Worm (Caenorhabditis elegans): ENCODE data around the gene glt-3.

DNA sequence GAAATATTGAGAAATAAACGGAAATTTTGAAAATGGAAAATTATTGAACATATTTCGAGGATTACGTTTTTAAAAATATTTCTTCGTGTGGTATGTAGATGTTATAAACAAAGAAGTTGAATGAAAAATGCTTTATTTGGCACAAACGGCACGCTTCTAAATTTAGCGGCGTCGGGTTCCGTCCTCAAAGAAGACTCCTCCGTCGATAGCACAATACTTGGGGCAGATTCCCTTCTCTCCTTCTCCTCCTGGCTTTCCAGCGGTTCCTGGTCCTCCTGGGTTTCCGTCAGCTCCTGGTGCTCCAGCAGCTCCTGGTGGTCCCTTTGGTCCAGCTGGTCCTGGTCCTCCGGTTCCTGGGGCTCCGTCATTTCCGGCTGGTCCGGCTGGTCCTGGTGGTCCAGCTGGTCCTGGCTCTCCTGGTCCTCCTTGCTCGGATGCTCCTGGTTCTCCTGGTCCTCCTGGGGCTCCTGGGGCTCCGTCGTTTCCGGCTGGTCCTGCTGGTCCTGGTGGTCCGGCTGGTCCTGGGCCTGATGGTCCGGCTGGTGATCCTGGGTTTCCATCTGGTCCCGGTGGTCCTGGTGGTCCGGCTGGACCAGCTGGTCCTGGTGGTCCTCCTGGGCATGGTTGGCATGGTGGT, 45.6 kb upstream of the glt-3 start, which contains the start of gene W01B6.8:
- TF ChIP-seq ref-1 (GFP tag; conservative IDR thresholded peaks at IDR 0.05) (no peak), cog-1 (tag; optimal IDR thresholded peaks at IDR 0.05) (no peak), med-1 (GFP tag; optimal IDR thresholded peaks at IDR 0.05; ENCODE audit: insufficient read depth) (no peak), klf-2 (GFP tag; conservative IDR thresholded peaks at IDR 0.05) (no peak), flt-1 (GFP tag; IDR thresholded peaks at IDR 0.05) (no peak), ztf-23 (GFP tag; IDR thresholded peaks at IDR 0.05) (no peak)

Measured in whole organism, midembryonic.